Worm (Caenorhabditis elegans) whole organism, L4 larva: Measurements from ENCODE around the gene algn-13.

ENCODE experiments used
- D1046.2 ChIP-seq: fragments of 200-800 bp; sonication (Bioruptor generic); IDR thresholded peaks from 2 replicates; pipeline ENCODE4 v1.3.6; 2022; ENCODE audit warnings: missing genetic modification characterization, missing compliant biosample characterization
- ces-1 ChIP-seq: fragments of 150-350 bp; sonication (generic microtip); optimal IDR thresholded peaks from 4 replicates; lab custom pipeline; 2014; ENCODE audit warnings: missing biosample characterization, missing genetic modification reagents, missing genetic modification characterization

DNA sequence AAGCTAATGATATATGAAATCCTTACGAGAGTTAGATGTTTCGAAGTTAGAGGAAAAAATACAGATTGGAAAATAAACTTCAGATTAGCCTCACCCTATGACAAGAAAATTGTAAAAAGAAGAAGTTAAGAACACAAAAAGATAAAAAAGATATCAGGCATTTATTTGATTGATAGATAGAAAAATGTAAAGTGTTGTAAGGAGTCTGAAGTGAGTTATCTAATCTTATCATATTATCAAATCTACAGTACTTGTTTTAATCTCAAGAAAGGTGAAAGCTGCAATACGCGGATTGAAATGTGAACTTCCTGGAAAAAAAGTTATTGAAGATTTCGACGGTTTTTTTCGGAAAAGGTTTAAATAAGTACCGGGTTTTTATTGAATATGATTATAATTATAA lies 26.4 kb downstream of the algn-13 start:
- TF ChIP-seq D1046.2 (GFP tag; lab: Robert Waterston, UW) (no peak), ces-1 (GFP tag; lab: Kevin White, UChicago) (no peak)
